Worm (Caenorhabditis elegans): Measurements from ENCODE around the gene pqn-18.

pqn-18 gene

DNA sequence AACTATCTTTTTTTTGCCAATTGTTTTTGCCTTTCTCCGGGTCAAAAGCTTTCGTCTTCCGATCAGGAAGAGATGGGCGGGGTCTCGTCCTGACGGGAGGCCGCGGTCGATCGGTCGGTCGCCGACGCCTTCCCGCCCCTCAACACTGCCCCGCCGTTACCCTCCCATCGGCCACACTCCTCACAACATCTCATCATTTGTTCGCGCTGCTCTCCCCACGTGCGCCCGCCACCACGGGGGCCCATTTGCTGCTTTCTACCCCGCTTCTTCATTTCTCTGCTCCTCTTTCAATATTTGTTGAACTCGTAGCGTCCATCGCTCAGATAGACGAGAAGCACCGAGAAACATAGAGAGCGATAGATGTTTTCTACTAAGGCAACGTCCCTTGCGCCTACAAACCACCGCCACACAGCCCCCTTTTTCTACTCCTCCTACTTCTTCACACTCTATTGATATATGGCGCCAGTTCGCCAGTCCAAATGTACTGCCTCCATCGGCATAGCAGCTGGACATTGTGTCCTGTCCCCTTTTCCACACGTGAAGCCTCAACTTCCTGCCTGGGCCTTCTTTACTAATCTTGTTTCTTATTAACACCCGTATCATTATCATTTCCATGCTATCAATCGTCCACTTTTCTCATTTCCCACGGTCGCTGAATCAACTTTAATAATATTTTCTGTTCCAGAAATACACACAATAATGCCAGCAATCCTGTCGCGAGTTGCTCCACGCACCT, 30.7 kb upstream of the pqn-18 start, which contains the start of gene bcat-1:
Gene bcat-1 (plus strand): TSS at position 686 of the 736 bp plus-strand sequence.
- TF ChIP-seq irx-1 (tag; optimal IDR thresholded peaks at IDR 0.05) (peak; percentile 33), nhr-76 (tag; optimal IDR thresholded peaks at IDR 0.05) (no peak), nhr-84 (tag; optimal IDR thresholded peaks at IDR 0.05) (no peak), nhr-47 (tag; optimal IDR thresholded peaks at IDR 0.05) (peak; percentile 77), fkh-10 (GFP tag; optimal IDR thresholded peaks at IDR 0.05) (peak; percentile 38), C16A3.4 (tag; optimal IDR thresholded peaks at IDR 0.05) (no peak), nhr-71 (tag; optimal IDR thresholded peaks at IDR 0.05) (peak; percentile 90), aly-2 (tag; optimal IDR thresholded peaks at IDR 0.05) (no peak), ceh-88 (GFP tag; IDR thresholded peaks at IDR 0.05) (no peak; the same call in 1 of the 2 replicates), snu-23 (GFP tag; optimal IDR thresholded peaks at IDR 0.05) (peak; percentile 68), nhr-19 (GFP tag; conservative IDR thresholded peaks at IDR 0.05) (peak; percentile 75), lin-39 (tag; optimal IDR thresholded peaks at IDR 0.05) (no peak), dsc-1 (tag; optimal IDR thresholded peaks at IDR 0.05) (peak; percentile 55), lin-35 (GFP tag; optimal IDR thresholded peaks at IDR 0.05) (peak in 1 of 2 experiments; percentile 21), fos-1 (tag; optimal IDR thresholded peaks at IDR 0.05) (no peak), jun-1 (tag; optimal IDR thresholded peaks at IDR 0.05) (peak; percentile 56), C04F5.9 (tag; optimal IDR thresholded peaks at IDR 0.05) (no peak), aha-1 (tag; optimal IDR thresholded peaks at IDR 0.05) (no peak), ztf-4 (tag; optimal IDR thresholded peaks at IDR 0.05) (peak; percentile 20), lsy-2 (tag; optimal IDR thresholded peaks at IDR 0.05) (peak; percentile 55 to 56), fkh-8 (tag; optimal IDR thresholded peaks at IDR 0.05) (peak; percentile 89), lin-14 (GFP tag; optimal IDR thresholded peaks at IDR 0.05) (peak; percentile 95), lin-15B (tag; optimal IDR thresholded peaks at IDR 0.05) (no peak), pax-3 (tag; optimal IDR thresholded peaks at IDR 0.05) (peak; percentile 55), sptf-1 (tag; optimal IDR thresholded peaks at IDR 0.05) (no peak), tlp-1 (tag; optimal IDR thresholded peaks at IDR 0.05) (no peak), nhr-28 (tag; optimal IDR thresholded peaks at IDR 0.05) (no peak), unc-62 (GFP tag; optimal IDR thresholded peaks at IDR 0.05) (no peak), lin-13 (GFP tag; optimal IDR thresholded peaks at IDR 0.05) (no peak), egl-13 (tag; optimal IDR thresholded peaks at IDR 0.05) (peak; percentile 62), ama-1 (optimal IDR thresholded peaks at IDR 0.05) (peak; percentile 0), ceh-8 (GFP tag; optimal IDR thresholded peaks at IDR 0.05) (peak; percentile 42), unc-98 (GFP tag; IDR thresholded peaks at IDR 0.05) (no peak), pqm-1 (tag; optimal IDR thresholded peaks at IDR 0.05) (no peak), Y116A8C.19 (tag; optimal IDR thresholded peaks at IDR 0.05; ENCODE audit: borderline replicate concordance) (no peak), tbx-2 (tag; optimal IDR thresholded peaks at IDR 0.05) (peak; percentile 77), hlh-4 (tag; optimal IDR thresholded peaks at IDR 0.05) (no peak), vab-15 (tag; optimal IDR thresholded peaks at IDR 0.05) (no peak), mef-2 (tag; optimal IDR thresholded peaks at IDR 0.05) (peak; percentile 55), ceh-63 (GFP tag; optimal IDR thresholded peaks at IDR 0.05) (no peak), ceh-82 (tag; optimal IDR thresholded peaks at IDR 0.05) (peak; percentile 9 to 62 (median 61)), skn-1 (tag; optimal IDR thresholded peaks at IDR 0.05) (peak; percentile 62), sox-4 (tag; optimal IDR thresholded peaks at IDR 0.05) (peak; percentile 25), dpl-1 (GFP tag; optimal IDR thresholded peaks at IDR 0.05) (no peak), nhr-85 (tag) (peak; percentile 31), ces-1 (GFP tag; optimal IDR thresholded peaks at IDR 0.05) (no peak), swsn-7 (tag; optimal IDR thresholded peaks at IDR 0.05) (peak; percentile 68), mdl-1 (tag; optimal IDR thresholded peaks at IDR 0.05) (peak; percentile 36 to 97), mep-1 (tag; optimal IDR thresholded peaks at IDR 0.05) (peak; percentile 33), unc-30 (tag; optimal IDR thresholded peaks at IDR 0.05) (no peak), ztf-11 (tag; optimal IDR thresholded peaks at IDR 0.05) (peak in 1 of 2 experiments; percentile 55), nhr-237 (tag; optimal IDR thresholded peaks at IDR 0.05) (no peak), blmp-1 (tag; optimal IDR thresholded peaks at IDR 0.05) (no peak)
